Worm (Caenorhabditis elegans): Measurements from ENCODE around the gene Y49G5B.1.
A peak's percentile ranks its signal among the peaks of the same experiment; 100 is the strongest.

The Y49G5B.1 gene

DNA sequence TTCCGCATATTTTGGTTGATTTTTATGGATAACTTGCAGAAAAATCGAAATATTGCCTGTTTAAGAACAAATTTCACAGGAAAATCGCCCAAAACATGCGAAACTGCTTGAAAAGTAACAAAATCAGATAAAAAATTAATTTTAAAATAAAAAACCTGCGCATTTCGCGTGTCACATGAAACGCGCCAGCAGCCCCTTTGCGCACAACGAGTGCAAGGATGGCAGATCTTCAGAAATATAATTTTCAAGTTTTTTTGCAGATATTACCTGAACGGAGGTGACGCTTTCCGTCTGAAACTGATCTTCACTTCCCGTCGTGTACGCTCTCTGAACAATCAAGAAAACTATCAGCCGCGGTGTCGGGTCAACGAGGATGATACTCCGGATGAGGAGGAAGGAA lies 51.8 kb downstream of the Y49G5B.1 start:
- TF ChIP-seq gei-8 (GFP tag; optimal IDR thresholded peaks at IDR 0.05) (no peak), ZK337.2 (GFP tag; IDR thresholded peaks at IDR 0.05) (no peak), vab-7 (GFP tag; IDR thresholded peaks at IDR 0.05) (no peak), mes-2 (tag; optimal IDR thresholded peaks at IDR 0.05; ENCODE audit: poor library complexity, severe bottlenecking) (peak; percentile 70), zfp-2 (tag; optimal IDR thresholded peaks at IDR 0.05) (no peak), mdt-29 (GFP tag; IDR thresholded peaks at IDR 0.05) (no peak), spr-3 (GFP tag; optimal IDR thresholded peaks at IDR 0.05) (peak; percentile 33), F37D6.2 (tag; optimal IDR thresholded peaks at IDR 0.05) (peak; percentile 25), ceh-20 (GFP tag; IDR thresholded peaks at IDR 0.05) (no peak), tra-1 (GFP tag; IDR thresholded peaks at IDR 0.05) (no peak), mxl-2 (GFP tag; conservative IDR thresholded peaks at IDR 0.05) (no peak), lin-39 (tag; optimal IDR thresholded peaks at IDR 0.05) (no peak), unc-130 (GFP tag; optimal IDR thresholded peaks at IDR 0.05) (no peak), hlh-30 (tag; optimal IDR thresholded peaks at IDR 0.05; ENCODE audit: insufficient read depth) (peak; percentile 61), F44E2.7 (GFP tag; IDR thresholded peaks at IDR 0.05) (no peak), hmg-1.1 (GFP tag; IDR thresholded peaks at IDR 0.05) (peak; percentile 35), T26A8.4 (GFP tag; IDR thresholded peaks at IDR 0.05) (peak; percentile 13; the same call in 1 of the 2 replicates), nhr-77 (tag; optimal IDR thresholded peaks at IDR 0.05) (no peak), aha-1 (tag) (no peak), nhr-102 (tag; optimal IDR thresholded peaks at IDR 0.05) (no peak), mdl-1 (tag; optimal IDR thresholded peaks at IDR 0.05) (peak in 1 of 2 experiments; percentile 34), ztf-11 (tag; optimal IDR thresholded peaks at IDR 0.05) (no peak), ces-1 (GFP tag; optimal IDR thresholded peaks at IDR 0.05) (no peak), ama-1 (optimal IDR thresholded peaks at IDR 0.05) (no peak), zip-2 (tag; optimal IDR thresholded peaks at IDR 0.05) (no peak), spr-1 (tag; optimal IDR thresholded peaks at IDR 0.05) (no peak), ceh-44 (GFP tag; IDR thresholded peaks at IDR 0.05) (no peak), unc-62 (GFP tag; optimal IDR thresholded peaks at IDR 0.05 in 1 of 2) (no peak), unc-62 (tag; optimal IDR thresholded peaks at IDR 0.05) (no peak), cey-2 (tag; optimal IDR thresholded peaks at IDR 0.05; ENCODE audit: borderline replicate concordance, insufficient read depth) (no peak), set-16 (GFP tag; IDR thresholded peaks at IDR 0.05) (no peak), Y5F2A.4 (GFP tag; optimal IDR thresholded peaks at IDR 0.05) (no peak), egl-43 (GFP tag; IDR thresholded peaks at IDR 0.05) (peak; percentile 62; the same call in 1 of the 2 replicates), nhr-6 (tag; optimal IDR thresholded peaks at IDR 0.05) (no peak), tag-97 (GFP tag; IDR thresholded peaks at IDR 0.05) (no peak), nhr-10 (tag; optimal IDR thresholded peaks at IDR 0.05) (no peak), ctbp-1 (GFP tag; IDR thresholded peaks at IDR 0.05) (no peak), attf-4 (tag; optimal IDR thresholded peaks at IDR 0.05) (no peak), ceh-82 (tag; optimal IDR thresholded peaks at IDR 0.05) (no peak), F26F4.8 (GFP tag; conservative IDR thresholded peaks at IDR 0.05) (no peak), zag-1 (tag; optimal IDR thresholded peaks at IDR 0.05) (no peak), sdz-12 (GFP tag; optimal IDR thresholded peaks at IDR 0.05) (no peak), nhr-41 (GFP tag; IDR thresholded peaks at IDR 0.05) (no peak), zip-11 (GFP tag; IDR thresholded peaks at IDR 0.05) (no peak), duxl-1 (tag; optimal IDR thresholded peaks at IDR 0.05; ENCODE audit: poor library complexity) (peak; percentile 30), D1046.2 (GFP tag; IDR thresholded peaks at IDR 0.05) (no peak), Y105C5A.15 (GFP tag; IDR thresholded peaks at IDR 0.05) (no peak), Y75B8A.6 (GFP tag; IDR thresholded peaks at IDR 0.05) (no peak), dmd-6 (GFP tag; IDR thresholded peaks at IDR 0.05) (0 out of 2 replicates have a peak, but pooled peaks have one; percentile 37), mep-1 (tag; optimal IDR thresholded peaks at IDR 0.05) (peak; percentile 34), nhr-237 (tag; optimal IDR thresholded peaks at IDR 0.05) (no peak), mxl-3 (GFP tag; optimal IDR thresholded peaks at IDR 0.05) (no peak), dpl-1 (GFP tag; optimal IDR thresholded peaks at IDR 0.05) (peak; percentile 66)
